ENCODE assay signal across 1 fruit fly cellular context in genomic region chr3R:23760219-23761018, dm6.
A peak's percentile ranks its signal among the peaks of the same experiment; 100 is the strongest.
TF ChIP-seq lines count a peak whose summit lies in the region.

TSS of gene SdhD (minus strand) at chr3R:23760600.

TF ChIP-seq in whole organism, embryonic, 481 proteins besides CTCF, POLR2A, EP300 and RAD21 (continued from another document and continues in another):
- no peak for TF ChIP-seq CG7745 (tag; optimal IDR thresholded peaks at IDR 0.05; lab: Kevin White, UChicago)
- no peak for TF ChIP-seq gce (GFP tag; IDR thresholded peaks at IDR 0.05; lab: Robert Waterston, UW)
- TF ChIP-seq ind (GFP tag; optimal IDR thresholded peaks at IDR 0.05; lab: Kevin White, UChicago), result peak; percentile 6
- TF ChIP-seq CG12744 (GFP tag; optimal IDR thresholded peaks at IDR 0.05; lab: Kevin White, UChicago), result no peak
- no peak for TF ChIP-seq trh (GFP tag; optimal IDR thresholded peaks at IDR 0.05; lab: Kevin White, UChicago)
- TF ChIP-seq dmrt11E (tag; optimal IDR thresholded peaks at IDR 0.05; lab: Kevin White, UChicago), result no peak
- no peak for TF ChIP-seq Six4 (GFP tag; optimal IDR thresholded peaks at IDR 0.05; lab: Kevin White, UChicago)
- no peak for TF ChIP-seq CG42726 (GFP tag; IDR thresholded peaks at IDR 0.05; lab: Robert Waterston, UW; ENCODE audit: partially characterized antibody)
- no peak for TF ChIP-seq Lpt (GFP tag; optimal IDR thresholded peaks at IDR 0.05; lab: Kevin White, UChicago)
- TF ChIP-seq Lhr (GFP tag; optimal IDR thresholded peaks at IDR 0.05; lab: Kevin White, UChicago), result no peak
- no peak for TF ChIP-seq CG9437 (GFP tag; optimal IDR thresholded peaks at IDR 0.05; lab: Kevin White, UChicago)
- no peak for TF ChIP-seq vnd (GFP tag; IDR thresholded peaks at IDR 0.05; lab: Robert Waterston, UW; ENCODE audit: partially characterized antibody)
- no peak for TF ChIP-seq maf-S (GFP tag; optimal IDR thresholded peaks at IDR 0.05; lab: Kevin White, UChicago)
- TF ChIP-seq bigmax (GFP tag; optimal IDR thresholded peaks at IDR 0.05; lab: Kevin White, UChicago), result no peak
- TF ChIP-seq CG13894 (tag; optimal IDR thresholded peaks at IDR 0.05; lab: Kevin White, UChicago), result no peak
- TF ChIP-seq chn (GFP tag; optimal IDR thresholded peaks at IDR 0.05; lab: Kevin White, UChicago), result no peak
- TF ChIP-seq z (GFP tag; IDR thresholded peaks at IDR 0.05; lab: Robert Waterston, UW), result no peak
- no peak for TF ChIP-seq CG4328 (GFP tag; optimal IDR thresholded peaks at IDR 0.05; lab: Kevin White, UChicago)
- TF ChIP-seq CG13287 (GFP tag; IDR thresholded peaks at IDR 0.05; lab: Robert Waterston, UW; ENCODE audit: partially characterized antibody), result peak; percentile 72
- no peak for TF ChIP-seq CG13775 (GFP tag; optimal IDR thresholded peaks at IDR 0.05; lab: Kevin White, UChicago)
- peak; percentile 49 for TF ChIP-seq tna (GFP tag; IDR thresholded peaks at IDR 0.05; lab: Robert Waterston, UW; ENCODE audit: partially characterized antibody)
- no peak for TF ChIP-seq Blimp-1 (GFP tag; optimal IDR thresholded peaks at IDR 0.05; lab: Kevin White, UChicago)
- no peak for TF ChIP-seq HLHmδ (GFP tag; optimal IDR thresholded peaks at IDR 0.05; lab: Kevin White, UChicago)
- no peak for TF ChIP-seq ab (GFP tag; optimal IDR thresholded peaks at IDR 0.05; lab: Kevin White, UChicago)
- TF ChIP-seq knrl (GFP tag; IDR thresholded peaks at IDR 0.05; lab: Robert Waterston, UW; ENCODE audit: partially characterized antibody), result no peak
- TF ChIP-seq ken (GFP tag; IDR thresholded peaks at IDR 0.05; lab: Robert Waterston, UW), result no peak
- no peak for TF ChIP-seq Mes4 (GFP tag; optimal IDR thresholded peaks at IDR 0.05; lab: Kevin White, UChicago)
- TF ChIP-seq CG4424 (GFP tag; optimal IDR thresholded peaks at IDR 0.05; lab: Kevin White, UChicago), result no peak
- TF ChIP-seq Neu2 (GFP tag; optimal IDR thresholded peaks at IDR 0.05; lab: Kevin White, UChicago; ENCODE audit: borderline replicate concordance), result peak; percentile 66
- TF ChIP-seq CG11696 (GFP tag; IDR thresholded peaks at IDR 0.05; lab: Robert Waterston, UW), result no peak
- no peak for TF ChIP-seq bsh (GFP tag; optimal IDR thresholded peaks at IDR 0.05; lab: Kevin White, UChicago)
- no peak for TF ChIP-seq p53 (GFP tag; optimal IDR thresholded peaks at IDR 0.05; lab: Kevin White, UChicago)
- TF ChIP-seq B-H2 (GFP tag; optimal IDR thresholded peaks at IDR 0.05; lab: Kevin White, UChicago), result peak; percentile 61
- TF ChIP-seq CG11456 (GFP tag; IDR thresholded peaks at IDR 0.05; lab: Robert Waterston, UW), result no peak
- no peak for TF ChIP-seq CG11093 (GFP tag; IDR thresholded peaks at IDR 0.05; lab: Robert Waterston, UW)
- TF ChIP-seq dmrt99B (tag; optimal IDR thresholded peaks at IDR 0.05; lab: Kevin White, UChicago), result peak; percentile 12
- TF ChIP-seq CG17802 (tag; optimal IDR thresholded peaks at IDR 0.05; lab: Kevin White, UChicago), result no peak
- no peak for TF ChIP-seq CG8388 (GFP tag; optimal IDR thresholded peaks at IDR 0.05; lab: Kevin White, UChicago)
- peak; percentile 80 for TF ChIP-seq Dref (GFP tag; IDR thresholded peaks at IDR 0.05; lab: Robert Waterston, UW)
- no peak for TF ChIP-seq CG14050 (GFP tag; IDR thresholded peaks at IDR 0.05; lab: Robert Waterston, UW)
- no peak for TF ChIP-seq sd (tag; optimal IDR thresholded peaks at IDR 0.05; lab: Kevin White, UChicago)
- TF ChIP-seq Poxn (GFP tag; IDR thresholded peaks at IDR 0.05; lab: Robert Waterston, UW), result no peak
- TF ChIP-seq Elba2 (GFP tag; optimal IDR thresholded peaks at IDR 0.05; lab: Kevin White, UChicago), result peak; percentile 34
- TF ChIP-seq Oaz (GFP tag; IDR thresholded peaks at IDR 0.05; lab: Robert Waterston, UW), result no peak
- no peak for TF ChIP-seq CG4707 (GFP tag; optimal IDR thresholded peaks at IDR 0.05; lab: Kevin White, UChicago)
- TF ChIP-seq Dad (GFP tag; optimal IDR thresholded peaks at IDR 0.05; lab: Kevin White, UChicago), result no peak
- TF ChIP-seq Usf (GFP tag; optimal IDR thresholded peaks at IDR 0.05; lab: Kevin White, UChicago), result no peak
- TF ChIP-seq sim (GFP tag; IDR thresholded peaks at IDR 0.05; lab: Robert Waterston, UW), result no peak
- 0 out of 2 replicates have a peak, but pooled peaks have one; percentile 25 for TF ChIP-seq CG3847 (GFP tag; IDR thresholded peaks at IDR 0.05; lab: Robert Waterston, UW)
- no peak for TF ChIP-seq CG11398 (GFP tag; optimal IDR thresholded peaks at IDR 0.05; lab: Kevin White, UChicago)
- no peak for TF ChIP-seq NC2α (GFP tag; optimal IDR thresholded peaks at IDR 0.05; lab: Kevin White, UChicago)
- TF ChIP-seq CG9817 (tag; optimal IDR thresholded peaks at IDR 0.05; lab: Kevin White, UChicago), result no peak
- TF ChIP-seq CG16813 (GFP tag; IDR thresholded peaks at IDR 0.05; lab: Robert Waterston, UW; ENCODE audit: partially characterized antibody), result peak; percentile 12; the same call in 1 of the 3 replicates
- TF ChIP-seq CG10565 (GFP tag; optimal IDR thresholded peaks at IDR 0.05; lab: Kevin White, UChicago), result no peak
- no peak for TF ChIP-seq MTF-1 (GFP tag; optimal IDR thresholded peaks at IDR 0.05; lab: Kevin White, UChicago; ENCODE audit: borderline replicate concordance)
- TF ChIP-seq CG30020 (tag; optimal IDR thresholded peaks at IDR 0.05; lab: Kevin White, UChicago), result peak; percentile 20
- TF ChIP-seq Hand (GFP tag; optimal IDR thresholded peaks at IDR 0.05; lab: Kevin White, UChicago), result no peak
- no peak for TF ChIP-seq CrebB (tag; optimal IDR thresholded peaks at IDR 0.05; lab: Kevin White, UChicago)
- peak; percentile 50 for TF ChIP-seq lab (GFP tag; optimal IDR thresholded peaks at IDR 0.05; lab: Kevin White, UChicago)
- no peak for TF ChIP-seq Antp (GFP tag; optimal IDR thresholded peaks at IDR 0.05; lab: Kevin White, UChicago)
- no peak for TF ChIP-seq disco-r (GFP tag; optimal IDR thresholded peaks at IDR 0.05; lab: Kevin White, UChicago)
- TF ChIP-seq Sry-β (GFP tag; optimal IDR thresholded peaks at IDR 0.05; lab: Kevin White, UChicago), result no peak
- no peak for TF ChIP-seq Dip2 (GFP tag; IDR thresholded peaks at IDR 0.05; lab: Robert Waterston, UW)
- TF ChIP-seq Xrp1 (GFP tag; IDR thresholded peaks at IDR 0.05; lab: Robert Waterston, UW), result no peak
- peak; percentile 56 for TF ChIP-seq CG9932 (GFP tag; IDR thresholded peaks at IDR 0.05; lab: Robert Waterston, UW)
- no peak for TF ChIP-seq CG31441 (GFP tag; IDR thresholded peaks at IDR 0.05; lab: Robert Waterston, UW)
- TF ChIP-seq fru (optimal IDR thresholded peaks at IDR 0.05; lab: Kevin White, UChicago), result no peak
- TF ChIP-seq CG17359 (tag; optimal IDR thresholded peaks at IDR 0.05; lab: Kevin White, UChicago), result peak; percentile 17
- TF ChIP-seq pum (GFP tag; optimal IDR thresholded peaks at IDR 0.05; lab: Kevin White, UChicago), result no peak
- TF ChIP-seq Awh (GFP tag; IDR thresholded peaks at IDR 0.05; lab: Robert Waterston, UW), result no peak
- peak; percentile 16 for TF ChIP-seq CG14710 (tag; optimal IDR thresholded peaks at IDR 0.05; lab: Kevin White, UChicago)
- no peak for TF ChIP-seq CG18764 (GFP tag; optimal IDR thresholded peaks at IDR 0.05; lab: Kevin White, UChicago)
- TF ChIP-seq kni (GFP tag; optimal IDR thresholded peaks at IDR 0.05; lab: Kevin White, UChicago), result no peak
- TF ChIP-seq crol (GFP tag; IDR thresholded peaks at IDR 0.05; lab: Robert Waterston, UW), result no peak
- no peak for TF ChIP-seq dm (GFP tag; optimal IDR thresholded peaks at IDR 0.05; lab: Kevin White, UChicago)
- no peak for TF ChIP-seq CG2202 (tag; optimal IDR thresholded peaks at IDR 0.05; lab: Kevin White, UChicago)
- TF ChIP-seq abd-A (tag; optimal IDR thresholded peaks at IDR 0.05; lab: Kevin White, UChicago), result no peak
- TF ChIP-seq ato (GFP tag; IDR thresholded peaks at IDR 0.05; lab: Robert Waterston, UW; ENCODE audit: partially characterized antibody), result peak; percentile 71; the same call in 1 of the 2 replicates
- TF ChIP-seq MESR4 (GFP tag; optimal IDR thresholded peaks at IDR 0.05; lab: Kevin White, UChicago), result peak; percentile 80
- TF ChIP-seq CG18476 (GFP tag; optimal IDR thresholded peaks at IDR 0.05; lab: Kevin White, UChicago), result no peak
- TF ChIP-seq D (optimal IDR thresholded peaks at IDR 0.05; lab: Kevin White, UChicago), result no peak
- TF ChIP-seq D (GFP tag; optimal IDR thresholded peaks at IDR 0.05; lab: Kevin White, UChicago), result no peak
- TF ChIP-seq CG17612 (GFP tag; IDR thresholded peaks at IDR 0.05; lab: Robert Waterston, UW), result no peak
- TF ChIP-seq emc (GFP tag; optimal IDR thresholded peaks at IDR 0.05; lab: Kevin White, UChicago), result no peak
- no peak for TF ChIP-seq eve (GFP tag; optimal IDR thresholded peaks at IDR 0.05; lab: Kevin White, UChicago)
- TF ChIP-seq Aef1 (GFP tag; IDR thresholded peaks at IDR 0.05; lab: Robert Waterston, UW), result no peak
- no peak for TF ChIP-seq CG6854 (GFP tag; optimal IDR thresholded peaks at IDR 0.05; lab: Kevin White, UChicago)
- no peak for TF ChIP-seq sima (GFP tag; optimal IDR thresholded peaks at IDR 0.05; lab: Kevin White, UChicago)
- no peak for TF ChIP-seq CG33557 (GFP tag; optimal IDR thresholded peaks at IDR 0.05; lab: Kevin White, UChicago)
- TF ChIP-seq PHDP (tag; optimal IDR thresholded peaks at IDR 0.05; lab: Kevin White, UChicago), result peak; percentile 22
- no peak for TF ChIP-seq wor (GFP tag; IDR thresholded peaks at IDR 0.05; lab: Robert Waterston, UW)
- TF ChIP-seq CG11560 (tag; IDR thresholded peaks at IDR 0.05; lab: Robert Waterston, UW), result no peak
- no peak for TF ChIP-seq ERR (GFP tag; optimal IDR thresholded peaks at IDR 0.05; lab: Kevin White, UChicago)
- TF ChIP-seq hbn (GFP tag; IDR thresholded peaks at IDR 0.05; lab: Robert Waterston, UW; ENCODE audit: partially characterized antibody), result peak; percentile 47; the same call in 1 of the 2 replicates
- no peak for TF ChIP-seq pho (GFP tag; optimal IDR thresholded peaks at IDR 0.05; lab: Kevin White, UChicago)
- no peak for TF ChIP-seq cg (GFP tag; optimal IDR thresholded peaks at IDR 0.05; lab: Kevin White, UChicago)
- no peak for TF ChIP-seq salm (tag; optimal IDR thresholded peaks at IDR 0.05; lab: Kevin White, UChicago)
- no peak for TF ChIP-seq chinmo (GFP tag; IDR thresholded peaks at IDR 0.05; lab: Robert Waterston, UW; ENCODE audit: partially characterized antibody)
- TF ChIP-seq Hsf (GFP tag; optimal IDR thresholded peaks at IDR 0.05; lab: Kevin White, UChicago), result peak; percentile 23
- no peak for TF ChIP-seq ssp (GFP tag; IDR thresholded peaks at IDR 0.05; lab: Robert Waterston, UW)
- no peak for TF ChIP-seq CG18619 (GFP tag; optimal IDR thresholded peaks at IDR 0.05; lab: Kevin White, UChicago)
- TF ChIP-seq chm (GFP tag; IDR thresholded peaks at IDR 0.05; lab: Robert Waterston, UW), result no peak
- no peak for TF ChIP-seq CG10654 (GFP tag; optimal IDR thresholded peaks at IDR 0.05; lab: Kevin White, UChicago)
- no peak for TF ChIP-seq pnt (GFP tag; optimal IDR thresholded peaks at IDR 0.05; lab: Kevin White, UChicago)
- no peak for TF ChIP-seq HHEX (GFP tag; optimal IDR thresholded peaks at IDR 0.05; lab: Kevin White, UChicago)
- TF ChIP-seq CG17328 (GFP tag; IDR thresholded peaks at IDR 0.05; lab: Robert Waterston, UW), result no peak; the same call in 1 of the 2 replicates
- TF ChIP-seq CG15479 (GFP tag; optimal IDR thresholded peaks at IDR 0.05; lab: Kevin White, UChicago), result no peak
- peak; percentile 36 for TF ChIP-seq trem (tag; optimal IDR thresholded peaks at IDR 0.05; lab: Kevin White, UChicago)
- no peak for TF ChIP-seq CG8281 (tag; optimal IDR thresholded peaks at IDR 0.05; lab: Kevin White, UChicago)
- no peak for TF ChIP-seq usp (GFP tag; optimal IDR thresholded peaks at IDR 0.05; lab: Kevin White, UChicago)
- TF ChIP-seq HLH54F (GFP tag; optimal IDR thresholded peaks at IDR 0.05; lab: Kevin White, UChicago), result no peak
- no peak for TF ChIP-seq en (GFP tag; optimal IDR thresholded peaks at IDR 0.05; lab: Kevin White, UChicago)
- TF ChIP-seq Dek (tag; optimal IDR thresholded peaks at IDR 0.05; lab: Kevin White, UChicago), result no peak
- TF ChIP-seq H2.0 (GFP tag; IDR thresholded peaks at IDR 0.05; lab: Robert Waterston, UW), result no peak
- peak; percentile 44 for TF ChIP-seq sna (GFP tag; IDR thresholded peaks at IDR 0.05; lab: Robert Waterston, UW; ENCODE audit: partially characterized antibody)
- TF ChIP-seq Trl (optimal IDR thresholded peaks at IDR 0.05; lab: Kevin White, UChicago), result no peak
- TF ChIP-seq Trl (GFP tag; optimal IDR thresholded peaks at IDR 0.05; lab: Kevin White, UChicago), result no peak
- TF ChIP-seq CG4360 (GFP tag; IDR thresholded peaks at IDR 0.05; lab: Robert Waterston, UW), result no peak
- TF ChIP-seq CG2199 (GFP tag; IDR thresholded peaks at IDR 0.05; lab: Robert Waterston, UW), result no peak
- no peak for TF ChIP-seq Spps (tag; optimal IDR thresholded peaks at IDR 0.05; lab: Kevin White, UChicago)
- no peak for TF ChIP-seq peb (GFP tag; IDR thresholded peaks at IDR 0.05; lab: Robert Waterston, UW)
- TF ChIP-seq nerfin-2 (GFP tag; IDR thresholded peaks at IDR 0.05; lab: Robert Waterston, UW; ENCODE audit: partially characterized antibody), result peak; percentile 39; the same call in 1 of the 2 replicates
- TF ChIP-seq Ada2b (GFP tag; IDR thresholded peaks at IDR 0.05; lab: Robert Waterston, UW), result no peak
- no peak for TF ChIP-seq eyg (GFP tag; optimal IDR thresholded peaks at IDR 0.05; lab: Kevin White, UChicago)
- TF ChIP-seq rib (GFP tag; IDR thresholded peaks at IDR 0.05; lab: Robert Waterston, UW), result no peak
- TF ChIP-seq CG6791 (GFP tag; IDR thresholded peaks at IDR 0.05; lab: Robert Waterston, UW; ENCODE audit: partially characterized antibody), result 0 out of 3 replicates have a peak, but pooled peaks have one; percentile 28
- TF ChIP-seq bbx (GFP tag; IDR thresholded peaks at IDR 0.05; lab: Robert Waterston, UW; ENCODE audit: partially characterized antibody), result peak; percentile 64; the same call in 1 of the 2 replicates
- TF ChIP-seq slbo (GFP tag; IDR thresholded peaks at IDR 0.05; lab: Robert Waterston, UW), result peak; percentile 37; the same call in 1 of the 2 replicates
- TF ChIP-seq grn (GFP tag; optimal IDR thresholded peaks at IDR 0.05; lab: Kevin White, UChicago), result no peak
- TF ChIP-seq sens-2 (GFP tag; IDR thresholded peaks at IDR 0.05; lab: Robert Waterston, UW), result no peak
- no peak for TF ChIP-seq CG10431 (GFP tag; optimal IDR thresholded peaks at IDR 0.05; lab: Kevin White, UChicago)
- peak; percentile 63 for TF ChIP-seq HLH4C (GFP tag; IDR thresholded peaks at IDR 0.05; lab: Robert Waterston, UW; ENCODE audit: partially characterized antibody)
- no peak for TF ChIP-seq CG13123 (GFP tag; optimal IDR thresholded peaks at IDR 0.05; lab: Kevin White, UChicago)
- TF ChIP-seq CG18599 (GFP tag; optimal IDR thresholded peaks at IDR 0.05; lab: Kevin White, UChicago), result peak; percentile 37
- TF ChIP-seq vfl (GFP tag; optimal IDR thresholded peaks at IDR 0.05; lab: Kevin White, UChicago), result peak; percentile 53
- no peak for TF ChIP-seq Ssrp (tag; optimal IDR thresholded peaks at IDR 0.05; lab: Kevin White, UChicago)
